Worm (Caenorhabditis elegans) whole organism, early embryonic: ENCODE measurements around the gene oma-2.
A peak's percentile ranks its signal among the peaks of the same experiment; 100 is the strongest.

Experiments
- B0310.2 ChIP-seq: sonication (generic microtip); optimal IDR thresholded peaks from 2 replicates; lab custom pipeline; 2016; ENCODE audit warnings: mild to moderate bottlenecking, missing genetic modification characterization, missing compliant biosample characterization
- F13C5.2 ChIP-seq: sonication (generic microtip); optimal IDR thresholded peaks from 2 replicates; lab custom pipeline; 2017; ENCODE audit warnings: mild to moderate bottlenecking, missing genetic modification characterization, inconsistent platforms, missing compliant biosample characterization
- aly-1 ChIP-seq: sonication (generic microtip); optimal IDR thresholded peaks from 2 replicates; lab custom pipeline; 2016; ENCODE audit warnings: missing genetic modification characterization, missing compliant biosample characterization
- ama-1 ChIP-seq: fragments of 150-350 bp; optimal IDR thresholded peaks from 2 replicates; lab custom pipeline; 2014
- ceh-13 ChIP-seq: fragments of 200-800 bp; sonication (Bioruptor generic); optimal IDR thresholded peaks from 2 replicates; lab custom pipeline; 2018; ENCODE audit warnings: mild to moderate bottlenecking, missing genetic modification characterization, missing compliant biosample characterization
- ceh-36 ChIP-seq: sonication (generic microtip); optimal IDR thresholded peaks from 2 replicates; lab custom pipeline; 2016; ENCODE audit warnings: missing genetic modification characterization, inconsistent platforms, missing compliant biosample characterization
- ets-7 ChIP-seq: sonication (generic microtip); optimal IDR thresholded peaks from 2 replicates; lab custom pipeline; 2016; ENCODE audit warnings: missing genotype, missing genetic modification characterization, missing compliant biosample characterization
- flt-1 ChIP-seq: fragments of 200-800 bp; sonication (Bioruptor generic); IDR thresholded peaks from 2 replicates; pipeline ENCODE4 v1.3.6; 2022; ENCODE audit warnings: missing genetic modification characterization, missing compliant biosample characterization
- hmbx-1 ChIP-seq: sonication (generic microtip); optimal IDR thresholded peaks from 2 replicates; lab custom pipeline; 2016; ENCODE audit warnings: mild to moderate bottlenecking, missing genetic modification characterization, missing compliant biosample characterization
- hmg-4 ChIP-seq: fragments of 200-800 bp; sonication (Bioruptor generic); optimal IDR thresholded peaks from 2 replicates; lab custom pipeline; 2018; ENCODE audit warnings: mild to moderate bottlenecking, missing genetic modification characterization, missing compliant biosample characterization
- hnd-1 ChIP-seq: sonication (generic microtip); optimal IDR thresholded peaks from 2 replicates; lab custom pipeline; 2016; ENCODE audit warnings: missing genetic modification characterization, missing compliant biosample characterization
- pes-1 ChIP-seq: fragments of 200-800 bp; sonication (Bioruptor generic); IDR thresholded peaks from 2 replicates; pipeline ENCODE4 v1.3.6; 2022; ENCODE audit warnings: missing genetic modification reagents, missing genetic modification characterization, missing compliant biosample characterization
- scrt-1 ChIP-seq: fragments of 200-800 bp; sonication (Bioruptor generic); IDR thresholded peaks from 2 replicates; pipeline ENCODE4 v1.3.6; 2022; ENCODE audit warnings: missing genetic modification characterization, missing compliant biosample characterization
- sea-1 ChIP-seq: fragments of 200-800 bp; sonication (Bioruptor generic); conservative IDR thresholded peaks from 2 replicates; pipeline ENCODE4 v1.3.6; 2022; ENCODE audit warnings: missing genetic modification characterization, missing compliant biosample characterization
- tbx-11 ChIP-seq: fragments of 200-800 bp; sonication (Bioruptor generic); IDR thresholded peaks from 2 replicates; pipeline ENCODE4 v1.3.6; 2022; ENCODE audit warnings: missing genetic modification characterization, missing compliant biosample characterization
- tbx-37 ChIP-seq: fragments of 200-800 bp; sonication (Bioruptor generic); conservative IDR thresholded peaks from 2 replicates; pipeline ENCODE4 v1.3.6; 2022; ENCODE audit warnings: missing genetic modification reagents, missing genetic modification characterization, missing compliant biosample characterization
- tra-4 ChIP-seq: sonication (generic microtip); optimal IDR thresholded peaks from 2 replicates; lab custom pipeline; 2017; ENCODE audit warnings: missing genetic modification characterization, missing compliant biosample characterization

The oma-2 gene

ce11 chrV:7995165-7995564 lies 34.1 kb upstream of the oma-2 start:
- TF ChIP-seq hmbx-1 (tag; lab: Kevin White, UChicago) (no peak), ama-1 (lab: Kevin White, UChicago) (no peak), aly-1 (no peak), tbx-37 (GFP tag; lab: Robert Waterston, UW) (no peak), F13C5.2 (no peak), ets-7 (no peak), scrt-1 (GFP tag; lab: Robert Waterston, UW) (no peak), tra-4 (tag; lab: Kevin White, UChicago) (no peak), pes-1 (no peak), ceh-36 (tag; lab: Kevin White, UChicago) (no peak), hnd-1 (no peak), ceh-13 (GFP tag; lab: Kevin White, UChicago) (no peak), flt-1 (no peak), B0310.2 (no peak), hmg-4 (GFP tag; lab: Kevin White, UChicago) (no peak), sea-1 (GFP tag; lab: Robert Waterston, UW) (no peak), tbx-11 (GFP tag; lab: Robert Waterston, UW) (no peak)

- TF ChIP-seq hmg-4 (GFP tag; lab: Kevin White, UChicago) (no peak), hnd-1 (no peak), sea-1 (GFP tag; lab: Robert Waterston, UW) (no peak), ceh-36 (tag; lab: Kevin White, UChicago) (no peak), hmbx-1 (tag; lab: Kevin White, UChicago) (no peak), flt-1 (no peak), scrt-1 (GFP tag; lab: Robert Waterston, UW) (no peak), tbx-37 (GFP tag; lab: Robert Waterston, UW) (no peak), pes-1 (no peak), ceh-13 (GFP tag; lab: Kevin White, UChicago) (no peak), tbx-11 (GFP tag; lab: Robert Waterston, UW) (no peak), ama-1 (lab: Kevin White, UChicago) (no peak), ets-7 (no peak), B0310.2 (no peak)
These were observed 33.4 kb upstream of the oma-2 start, which contains the start of gene Y97E10AR.2 for ce11 chrV:7995878-7996277. Gene Y97E10AR.2 (plus strand): TSS chrV:7996178.

- TF ChIP-seq scrt-1 (GFP tag; lab: Robert Waterston, UW) (no peak), hnd-1 (peak; percentile 16), F13C5.2 (peak; percentile 22), hmg-4 (GFP tag; lab: Kevin White, UChicago) (peak; percentile 40)
These were observed 28.2 kb upstream of the oma-2 start, which contains the start of gene Y97E10AR.1 for ce11 chrV:8000929-8001513. Gene Y97E10AR.1 (plus strand): TSS chrV:8001463.

- TF ChIP-seq F13C5.2 (no peak), ceh-36 (tag; lab: Kevin White, UChicago) (no peak), tra-4 (tag; lab: Kevin White, UChicago) (no peak), pes-1 (no peak), ama-1 (lab: Kevin White, UChicago) (no peak), ceh-13 (GFP tag; lab: Kevin White, UChicago) (no peak), B0310.2 (no peak), tbx-37 (GFP tag; lab: Robert Waterston, UW) (no peak), hmbx-1 (tag; lab: Kevin White, UChicago) (no peak), hmg-4 (GFP tag; lab: Kevin White, UChicago) (no peak), sea-1 (GFP tag; lab: Robert Waterston, UW) (no peak), ets-7 (no peak), scrt-1 (GFP tag; lab: Robert Waterston, UW) (no peak), tbx-11 (GFP tag; lab: Robert Waterston, UW) (no peak)
These were observed 24.2 kb upstream of the oma-2 start, which contains the start of gene Y97E10AR.8 for ce11 chrV:8005000-8005399. Gene Y97E10AR.8 (plus strand): TSS chrV:8005300.

ce11 chrV:8007460-8008292 lies 21.6 kb upstream of the oma-2 start, which contains the start of gene Y97E10AR.3:
Gene Y97E10AR.3 (minus strand): TSS chrV:8007510.
- no peak for TF ChIP-seq tbx-11 (GFP tag; lab: Robert Waterston, UW)
- TF ChIP-seq ama-1 (lab: Kevin White, UChicago) = no peak
- TF ChIP-seq tbx-37 (GFP tag; lab: Robert Waterston, UW) = no peak
- no peak for TF ChIP-seq tra-4 (tag; lab: Kevin White, UChicago)
- TF ChIP-seq hmg-4 (GFP tag; lab: Kevin White, UChicago) = no peak
- TF ChIP-seq sea-1 (GFP tag; lab: Robert Waterston, UW) = no peak
- no peak for TF ChIP-seq pes-1
- TF ChIP-seq ets-7 = no peak
- TF ChIP-seq scrt-1 (GFP tag; lab: Robert Waterston, UW) = no peak
- no peak for TF ChIP-seq hnd-1
- no peak for TF ChIP-seq B0310.2

ce11 chrV:8010103-8010502 lies 19.1 kb upstream of the oma-2 start, which contains the start of gene Y97E10AR.4:
Gene Y97E10AR.4 (minus strand): TSS chrV:8010233.
- no peak for TF ChIP-seq F13C5.2
- no peak for TF ChIP-seq tra-4 (tag; lab: Kevin White, UChicago)
- TF ChIP-seq pes-1 = no peak
- TF ChIP-seq flt-1 = no peak
- TF ChIP-seq hnd-1 = no peak
- TF ChIP-seq ets-7 = no peak
- no peak for TF ChIP-seq sea-1 (GFP tag; lab: Robert Waterston, UW)
- no peak for TF ChIP-seq aly-1
- TF ChIP-seq scrt-1 (GFP tag; lab: Robert Waterston, UW) = no peak
- TF ChIP-seq tbx-37 (GFP tag; lab: Robert Waterston, UW) = no peak
- no peak for TF ChIP-seq ceh-13 (GFP tag; lab: Kevin White, UChicago)
- no peak for TF ChIP-seq ama-1 (lab: Kevin White, UChicago)
- TF ChIP-seq B0310.2 = no peak
- TF ChIP-seq hmg-4 (GFP tag; lab: Kevin White, UChicago) = no peak
- TF ChIP-seq tbx-11 (GFP tag; lab: Robert Waterston, UW) = no peak
- TF ChIP-seq ceh-36 (tag; lab: Kevin White, UChicago) = no peak
- no peak for TF ChIP-seq hmbx-1 (tag; lab: Kevin White, UChicago)
